Worm (Caenorhabditis elegans) whole organism, L1 larva: ENCODE measurements around the gene dex-1.

Source experiments
- C04F5.9 ChIP-seq: sonication (generic microtip); optimal IDR thresholded peaks from 2 replicates; lab custom pipeline; 2016; ENCODE audit warnings: missing genetic modification characterization, missing compliant biosample characterization
- C34B4.2 ChIP-seq: sonication (generic microtip); optimal IDR thresholded peaks from 2 replicates; lab custom pipeline; 2017; ENCODE audit warnings: mild to moderate bottlenecking, missing genetic modification characterization, missing compliant biosample characterization
- F16B12.6 ChIP-seq: fragments of 150-350 bp; optimal IDR thresholded peaks from 2 replicates; lab custom pipeline; 2014; ENCODE audit warnings: missing biosample characterization, missing genetic modification characterization
- Y116A8C.19 ChIP-seq: sonication (generic microtip); optimal IDR thresholded peaks from 2 replicates; lab custom pipeline; 2016; ENCODE audit warnings: missing compliant biosample characterization, missing genetic modification characterization, borderline replicate concordance
- aha-1 ChIP-seq: fragments of 150-350 bp; optimal IDR thresholded peaks from 2 replicates; lab custom pipeline; 2014; ENCODE audit warnings: missing biosample characterization, missing genetic modification characterization
- alr-1 ChIP-seq: fragments of 200-800 bp; sonication (Bioruptor generic); optimal IDR thresholded peaks from 2 replicates; lab custom pipeline; 2018; ENCODE audit warnings: borderline replicate concordance, mild to moderate bottlenecking, missing genetic modification characterization, missing compliant biosample characterization
- aly-2 ChIP-seq: fragments of 150-350 bp; optimal IDR thresholded peaks from 2 replicates; lab custom pipeline; 2014; ENCODE audit warnings: missing biosample characterization, missing genetic modification characterization
- ceh-63 ChIP-seq: fragments of 200-800 bp; sonication (Bioruptor generic); optimal IDR thresholded peaks from 2 replicates; lab custom pipeline; 2018; ENCODE audit warnings: mild to moderate bottlenecking, missing genetic modification characterization, missing compliant biosample characterization
- ceh-8 ChIP-seq: fragments of 200-800 bp; sonication (Bioruptor generic); optimal IDR thresholded peaks from 2 replicates; lab custom pipeline; 2018; ENCODE audit warnings: mild to moderate bottlenecking, missing genetic modification characterization, moderate library complexity, missing compliant biosample characterization
- ceh-90 ChIP-seq: sonication (generic microtip); optimal IDR thresholded peaks from 2 replicates; lab custom pipeline; 2016; ENCODE audit warnings: missing genetic modification characterization, missing compliant biosample characterization
- ces-1 ChIP-seq: fragments of 150-350 bp; optimal IDR thresholded peaks from 2 replicates; lab custom pipeline; 2014; ENCODE audit warnings: missing biosample characterization, missing genetic modification reagents, missing genetic modification characterization
- dpl-1 ChIP-seq, 3 experiments: fragments of 150-350 bp in 2 of 3; sonication (generic microtip) in 1 of 3; optimal IDR thresholded peaks; 2 replicates each; lab custom pipeline; 2014 to 2017; ENCODE audit warnings: missing biosample characterization in 3 of 3, missing genetic modification characterization in 3 of 3, missing genetic modification reagents in 3 of 3
- efl-3 ChIP-seq: fragments of 200-800 bp; sonication (Bioruptor generic); optimal IDR thresholded peaks from 2 replicates; lab custom pipeline; 2018; ENCODE audit warnings: mild to moderate bottlenecking, missing genetic modification characterization, missing compliant biosample characterization
- elt-2 ChIP-seq: sonication (generic microtip); optimal IDR thresholded peaks from 2 replicates; lab custom pipeline; 2016; ENCODE audit warnings: missing genetic modification characterization, mild to moderate bottlenecking, inconsistent platforms, missing compliant biosample characterization, missing genetic modification reagents
- elt-3 ChIP-seq, 6 experiments: fragments of 150-350 bp in 1 of 6; sonication (generic microtip); optimal IDR thresholded peaks; 2 replicates each; lab custom pipeline; 2017 to 2018; ENCODE audit warnings: missing biosample characterization in 6 of 6, missing genetic modification characterization in 6 of 6, inconsistent platforms in 1 of 6
- ets-5 ChIP-seq: fragments of 200-800 bp; sonication (Bioruptor generic); IDR thresholded peaks from 2 replicates; pipeline ENCODE4 v1.3.6; 2022; ENCODE audit warnings: missing genetic modification characterization, missing compliant biosample characterization
- fkh-4 ChIP-seq: sonication (generic microtip); optimal IDR thresholded peaks from 2 replicates; lab custom pipeline; 2016; ENCODE audit warnings: missing compliant biosample characterization, missing genetic modification characterization, borderline replicate concordance
- fkh-8 ChIP-seq: sonication (generic microtip); optimal IDR thresholded peaks from 2 replicates; lab custom pipeline; 2016; ENCODE audit warnings: mild to moderate bottlenecking, missing genetic modification characterization, missing compliant biosample characterization
- hlh-4 ChIP-seq: sonication (generic microtip); optimal IDR thresholded peaks from 2 replicates; lab custom pipeline; 2016; ENCODE audit warnings: mild to moderate bottlenecking, missing genetic modification characterization, missing compliant biosample characterization
- hpl-2 ChIP-seq: fragments of 150-350 bp; optimal IDR thresholded peaks from 2 replicates; lab custom pipeline; 2014; ENCODE audit warnings: missing biosample characterization, missing genetic modification reagents, missing genetic modification characterization
- irx-1 ChIP-seq: sonication (generic microtip); optimal IDR thresholded peaks from 2 replicates; lab custom pipeline; 2016; ENCODE audit warnings: missing genetic modification characterization, missing compliant biosample characterization
- lin-14 ChIP-seq: fragments of 200-800 bp; sonication (Bioruptor generic); optimal IDR thresholded peaks from 2 replicates; lab custom pipeline; 2018; ENCODE audit warnings: mild to moderate bottlenecking, missing genetic modification characterization, moderate library complexity, missing compliant biosample characterization
- lin-15B ChIP-seq: fragments of 150-350 bp; sonication (generic microtip); optimal IDR thresholded peaks from 3 replicates; lab custom pipeline; 2014; ENCODE audit warnings: missing biosample characterization, missing genetic modification characterization
- lir-3 ChIP-seq: sonication (generic microtip); optimal IDR thresholded peaks from 2 replicates; lab custom pipeline; 2016; ENCODE audit warnings: mild to moderate bottlenecking, missing genetic modification characterization, moderate library complexity, missing compliant biosample characterization; ENCODE audit not compliant: poor library complexity
- lsy-2 ChIP-seq, 2 experiments: fragments of 150-350 bp; optimal IDR thresholded peaks; 2 replicates each; lab custom pipeline; 2014; ENCODE audit warnings: missing biosample characterization in 2 of 2, missing genetic modification characterization in 2 of 2
- mdl-1 ChIP-seq, 2 experiments: fragments of 150-350 bp; optimal IDR thresholded peaks; 2 replicates each; lab custom pipeline; 2014 to 2017; ENCODE audit warnings: missing biosample characterization in 2 of 2, missing genetic modification characterization in 2 of 2, inconsistent platforms in 1 of 2
- nhr-11 ChIP-seq: fragments of 150-350 bp; optimal IDR thresholded peaks from 2 replicates; lab custom pipeline; 2014; ENCODE audit warnings: missing biosample characterization, missing genetic modification characterization
- nhr-12 ChIP-seq: sonication (generic microtip); optimal IDR thresholded peaks from 2 replicates; lab custom pipeline; 2017; ENCODE audit warnings: missing biosample characterization, missing genetic modification characterization
- nhr-19 ChIP-seq: fragments of 200-800 bp; sonication (Bioruptor generic); conservative IDR thresholded peaks from 2 replicates; pipeline ENCODE4 v1.3.6; 2022; ENCODE audit warnings: missing genetic modification characterization, missing compliant biosample characterization
- nhr-20 ChIP-seq: sonication (generic microtip); optimal IDR thresholded peaks from 2 replicates; lab custom pipeline; 2016; ENCODE audit warnings: mild to moderate bottlenecking, missing genetic modification characterization, missing compliant biosample characterization
- nhr-237 ChIP-seq: fragments of 150-350 bp; optimal IDR thresholded peaks from 2 replicates; lab custom pipeline; 2014; ENCODE audit warnings: missing biosample characterization, missing genetic modification characterization
- nhr-28 ChIP-seq: fragments of 150-350 bp; optimal IDR thresholded peaks from 2 replicates; lab custom pipeline; 2014; ENCODE audit warnings: missing biosample characterization, missing genetic modification characterization
- nhr-47 ChIP-seq: sonication (generic microtip); optimal IDR thresholded peaks from 2 replicates; lab custom pipeline; 2016; ENCODE audit warnings: mild to moderate bottlenecking, missing genetic modification characterization, moderate library complexity, missing compliant biosample characterization
- nhr-71 ChIP-seq: sonication (generic microtip); optimal IDR thresholded peaks from 2 replicates; lab custom pipeline; 2016; ENCODE audit warnings: mild to moderate bottlenecking, missing genetic modification characterization, moderate library complexity, missing compliant biosample characterization
- pag-3 ChIP-seq: sonication (generic microtip); optimal IDR thresholded peaks from 2 replicates; lab custom pipeline; 2017; ENCODE audit warnings: missing genetic modification characterization, mild to moderate bottlenecking, missing compliant biosample characterization, antibody characterized with exemption, borderline replicate concordance; ENCODE audit not compliant: insufficient read depth
- pax-3 ChIP-seq: fragments of 200-800 bp; sonication (Bioruptor generic); optimal IDR thresholded peaks from 2 replicates; lab custom pipeline; 2018; ENCODE audit warnings: mild to moderate bottlenecking, missing genetic modification characterization, moderate library complexity, missing compliant biosample characterization
- rnt-1 ChIP-seq: sonication (generic microtip); optimal IDR thresholded peaks from 2 replicates; lab custom pipeline; 2016; ENCODE audit warnings: mild to moderate bottlenecking, missing genetic modification characterization, moderate library complexity, missing compliant biosample characterization
- snu-23 ChIP-seq: sonication (generic microtip); optimal IDR thresholded peaks from 2 replicates; lab custom pipeline; 2016; ENCODE audit warnings: missing genetic modification characterization, missing compliant biosample characterization
- sup-37 ChIP-seq: fragments of 200-800 bp; sonication (Bioruptor generic); optimal IDR thresholded peaks from 2 replicates; lab custom pipeline; 2018; ENCODE audit warnings: mild to moderate bottlenecking, missing genetic modification characterization, missing compliant biosample characterization
- swsn-7 ChIP-seq: sonication (generic microtip); optimal IDR thresholded peaks from 2 replicates; lab custom pipeline; 2016; ENCODE audit warnings: missing genetic modification characterization, missing compliant biosample characterization
- tbx-2 ChIP-seq: sonication (generic microtip); optimal IDR thresholded peaks from 2 replicates; lab custom pipeline; 2016; ENCODE audit warnings: missing genetic modification characterization, missing compliant biosample characterization
- tlp-1 ChIP-seq: fragments of 150-350 bp; optimal IDR thresholded peaks from 2 replicates; lab custom pipeline; 2014; ENCODE audit warnings: missing biosample characterization, missing genetic modification characterization
- unc-130 ChIP-seq: fragments of 150-350 bp; optimal IDR thresholded peaks from 2 replicates; lab custom pipeline; 2017; ENCODE audit warnings: missing biosample characterization, missing genetic modification characterization, inconsistent platforms
- unc-62 ChIP-seq: fragments of 150-350 bp; optimal IDR thresholded peaks from 2 replicates; lab custom pipeline; 2014; ENCODE audit warnings: missing biosample characterization, missing genetic modification reagents, missing genetic modification characterization
- unc-86 ChIP-seq: sonication (generic microtip); optimal IDR thresholded peaks from 2 replicates; lab custom pipeline; 2016; ENCODE audit warnings: missing genetic modification characterization, missing compliant biosample characterization
- vab-15 ChIP-seq: sonication (generic microtip); optimal IDR thresholded peaks from 2 replicates; lab custom pipeline; 2017; ENCODE audit warnings: missing genotype, mild to moderate bottlenecking, missing genetic modification characterization, missing compliant biosample characterization
- xbp-1 ChIP-seq: sonication (generic microtip); optimal IDR thresholded peaks from 2 replicates; lab custom pipeline; 2016; ENCODE audit warnings: missing genetic modification characterization, missing compliant biosample characterization
- zag-1 ChIP-seq: fragments of 150-350 bp; optimal IDR thresholded peaks from 2 replicates; lab custom pipeline; 2014; ENCODE audit warnings: missing biosample characterization, missing genetic modification characterization
- ztf-11 ChIP-seq, 2 experiments: sonication (generic microtip); optimal IDR thresholded peaks; 2 replicates each; lab custom pipeline; 2016 to 2017; ENCODE audit warnings: missing genetic modification characterization in 2 of 2, missing biosample characterization in 1 of 2, missing compliant biosample characterization in 1 of 2
- ztf-4 ChIP-seq: fragments of 150-350 bp; optimal IDR thresholded peaks from 2 replicates; lab custom pipeline; 2014; ENCODE audit warnings: missing biosample characterization, missing genetic modification characterization

dex-1 gene

ce11 chrIII:5554884-5555500 lies 29.1 kb downstream of the dex-1 start, which contains the start of the genes nmad-1 and hach-1 (continued):
- no peak for TF ChIP-seq unc-62 (GFP tag; lab: Kevin White, UChicago)
- TF ChIP-seq lin-14 (GFP tag; lab: Kevin White, UChicago), result peak; percentile 81
- peak; percentile 83 for TF ChIP-seq rnt-1 (tag; lab: Kevin White, UChicago)
- no peak for TF ChIP-seq hlh-4 (tag; lab: Kevin White, UChicago)
- TF ChIP-seq nhr-28 (tag; lab: Kevin White, UChicago), result no peak
- TF ChIP-seq alr-1 (tag; lab: Kevin White, UChicago), result no peak
- TF ChIP-seq fkh-4, result peak; percentile 17
- TF ChIP-seq ceh-8 (GFP tag; lab: Kevin White, UChicago), result peak; percentile 74
- TF ChIP-seq aly-2, result no peak
- TF ChIP-seq snu-23 (GFP tag; lab: Kevin White, UChicago), result peak; percentile 89
- peak; percentile 87 for TF ChIP-seq nhr-71 (tag; lab: Kevin White, UChicago)
- no peak for TF ChIP-seq ceh-63
- peak; percentile 69 to 73 for TF ChIP-seq lsy-2 (tag; optimal IDR thresholded peaks at IDR 0.05; lab: Kevin White, UChicago)
- TF ChIP-seq ztf-4 (tag; lab: Kevin White, UChicago), result peak; percentile 63
- TF ChIP-seq unc-130, result peak; percentile 72
- no peak for TF ChIP-seq nhr-12 (tag; lab: Kevin White, UChicago)
- TF ChIP-seq hpl-2 (GFP tag; lab: Kevin White, UChicago), result no peak
- no peak for TF ChIP-seq efl-3
- peak; percentile 82 for TF ChIP-seq xbp-1 (tag; lab: Kevin White, UChicago)
- no peak for TF ChIP-seq ets-5 (GFP tag; lab: Robert Waterston, UW)
- no peak for TF ChIP-seq tlp-1 (tag; lab: Kevin White, UChicago)
- TF ChIP-seq zag-1 (tag; lab: Kevin White, UChicago), result no peak
- peak; percentile 7 for TF ChIP-seq vab-15
- TF ChIP-seq dpl-1 (GFP tag; optimal IDR thresholded peaks at IDR 0.05; lab: Kevin White, UChicago), result peak; percentile 50 to 67 (median 58)
- TF ChIP-seq F16B12.6, result peak; percentile 24
- peak; percentile 72 for TF ChIP-seq tbx-2 (tag; lab: Kevin White, UChicago)
- peak; percentile 23 for TF ChIP-seq fkh-8 (tag; lab: Kevin White, UChicago)
- peak; percentile 64 for TF ChIP-seq elt-2 (tag; lab: Kevin White, UChicago)
- peak in 1 of 6 experiments; percentile 61 for TF ChIP-seq elt-3 (tag; optimal IDR thresholded peaks at IDR 0.05; lab: Kevin White, UChicago)
- no peak for TF ChIP-seq sup-37 (GFP tag; lab: Kevin White, UChicago)
- peak in 1 of 2 experiments; percentile 76 for TF ChIP-seq ztf-11 (tag; optimal IDR thresholded peaks at IDR 0.05; lab: Kevin White, UChicago)
- TF ChIP-seq swsn-7, result peak; percentile 84
- peak; percentile 68 for TF ChIP-seq unc-86
- TF ChIP-seq nhr-237 (tag; lab: Kevin White, UChicago), result no peak
- TF ChIP-seq lin-15B (tag; lab: Kevin White, UChicago), result peak; percentile 32
- TF ChIP-seq C34B4.2, result no peak
- TF ChIP-seq nhr-20 (tag; lab: Kevin White, UChicago), result peak; percentile 90
- TF ChIP-seq Y116A8C.19, result no peak
- no peak for TF ChIP-seq pag-3 (tag; lab: Kevin White, UChicago)
- TF ChIP-seq aha-1 (tag; lab: Kevin White, UChicago), result no peak
- TF ChIP-seq irx-1 (tag; lab: Kevin White, UChicago), result peak; percentile 56
- TF ChIP-seq ces-1 (GFP tag; lab: Kevin White, UChicago), result no peak
- TF ChIP-seq nhr-11 (tag; lab: Kevin White, UChicago), result no peak
- TF ChIP-seq C04F5.9, result peak; percentile 27
- TF ChIP-seq lir-3, result peak; percentile 67
- TF ChIP-seq ceh-90, result no peak
- TF ChIP-seq nhr-47, result peak; percentile 80
- no peak for TF ChIP-seq pax-3 (tag; lab: Kevin White, UChicago)
- TF ChIP-seq nhr-19, result peak; percentile 85
- peak in 1 of 2 experiments; percentile 43 for TF ChIP-seq mdl-1 (tag; optimal IDR thresholded peaks at IDR 0.05; lab: Kevin White, UChicago)
